Worm (Caenorhabditis elegans): ENCODE measurements around the gene pho-5.

Gene pho-5

ce11 chrIII:7253669-7254068, 32.0 kb downstream of the pho-5 start:
- no peak for TF ChIP-seq aly-2 (tag; optimal IDR thresholded peaks at IDR 0.05)
- TF ChIP-seq sdz-12 (GFP tag; optimal IDR thresholded peaks at IDR 0.05), result no peak
- no peak for TF ChIP-seq dmd-8 (GFP tag; IDR thresholded peaks at IDR 0.05)
- TF ChIP-seq fkh-10 (GFP tag; optimal IDR thresholded peaks at IDR 0.05), result peak; percentile 91
- TF ChIP-seq nhr-77 (tag; optimal IDR thresholded peaks at IDR 0.05), result no peak
- TF ChIP-seq ces-1 (GFP tag; optimal IDR thresholded peaks at IDR 0.05), result peak; percentile 80
- TF ChIP-seq unc-130 (GFP tag; optimal IDR thresholded peaks at IDR 0.05), result no peak
- TF ChIP-seq dmd-9 (GFP tag; IDR thresholded peaks at IDR 0.05), result no peak

- TF ChIP-seq unc-62 (GFP tag; optimal IDR thresholded peaks at IDR 0.05 in 1 of 2) (peak in 1 of 2 experiments; percentile 44), unc-62 (tag; optimal IDR thresholded peaks at IDR 0.05) (no peak), ceh-44 (GFP tag; IDR thresholded peaks at IDR 0.05) (no peak), zfp-2 (tag; optimal IDR thresholded peaks at IDR 0.05) (no peak), D1046.2 (GFP tag; IDR thresholded peaks at IDR 0.05) (no peak)
Measured at ce11 chrIII:7247740-7248139, 37.9 kb downstream of the pho-5 start, which contains the start of gene zmp-6. TSS of gene zmp-6 (minus strand) at chrIII:7247840.

DNA sequence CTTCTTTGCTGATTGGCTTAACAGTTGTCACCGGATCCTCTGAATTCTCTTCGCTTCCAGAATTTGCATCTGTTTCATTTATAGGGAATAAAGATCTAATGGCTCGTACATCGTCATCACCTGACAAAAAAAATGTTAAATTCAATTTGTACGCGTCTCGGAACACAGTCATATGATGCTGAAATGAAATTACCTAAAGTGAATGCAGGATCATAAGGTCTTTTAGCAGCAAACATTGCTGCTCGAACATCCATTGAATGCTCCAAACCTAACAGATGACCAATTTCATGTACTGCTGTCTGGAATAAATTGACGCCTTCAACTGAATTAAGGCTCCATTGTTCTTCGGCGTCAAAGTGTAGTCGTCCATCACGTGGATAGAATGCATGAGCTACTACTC, 39.3 kb downstream of the pho-5 start:
- TF ChIP-seq vab-7 (GFP tag; IDR thresholded peaks at IDR 0.05) (no peak), ces-1 (GFP tag; optimal IDR thresholded peaks at IDR 0.05) (peak; percentile 59), Y75B8A.6 (GFP tag; IDR thresholded peaks at IDR 0.05) (no peak), T26A8.4 (GFP tag; IDR thresholded peaks at IDR 0.05) (no peak), ceh-28 (tag; optimal IDR thresholded peaks at IDR 0.05) (no peak), nhr-102 (tag; optimal IDR thresholded peaks at IDR 0.05) (no peak), fkh-10 (GFP tag; optimal IDR thresholded peaks at IDR 0.05) (peak; percentile 64)

DNA sequence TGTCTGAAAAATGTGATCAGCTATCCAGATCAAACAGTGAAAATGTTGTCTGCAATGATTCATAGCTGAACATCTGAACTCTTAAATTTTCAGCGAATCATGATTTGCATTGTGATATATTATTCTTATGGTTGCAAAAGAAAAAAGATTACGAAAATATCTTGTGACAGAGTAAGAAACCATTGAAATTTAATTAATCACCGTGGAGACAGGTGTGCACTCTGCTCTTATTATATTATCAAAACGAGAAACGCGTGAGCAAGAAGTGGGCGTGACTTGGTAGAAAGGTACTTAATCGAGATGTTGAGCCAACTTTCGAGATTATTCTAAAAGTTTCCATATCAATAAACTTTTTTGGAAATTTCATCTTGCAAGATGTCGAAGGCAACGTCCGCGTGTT, 42.7 kb downstream of the pho-5 start, which contains the start of gene osm-10:
Gene osm-10, plus strand, starts transcription at position 293 of the 400 bp plus-strand sequence.
- TF ChIP-seq ceh-32 (tag; optimal IDR thresholded peaks at IDR 0.05; ENCODE audit: poor library complexity), result no peak
- TF ChIP-seq aha-1 (tag), result peak; percentile 52

ce11 chrIII:7241065-7241464, 44.6 kb downstream of the pho-5 start, which contains the start of gene ztf-31:
TSS of gene ztf-31 (plus strand) at chrIII:7241365.
- TF ChIP-seq T20F7.1 (GFP tag; optimal IDR thresholded peaks at IDR 0.05) (no peak), zfp-3 (GFP tag; conservative IDR thresholded peaks at IDR 0.05) (no peak)

ce11 chrIII:7239416-7239815, 46.3 kb downstream of the pho-5 start:
- TF ChIP-seq unc-62 (GFP tag; optimal IDR thresholded peaks at IDR 0.05 in 1 of 2) (peak in 1 of 2 experiments; percentile 90), unc-62 (tag; optimal IDR thresholded peaks at IDR 0.05) (no peak), vab-7 (GFP tag; IDR thresholded peaks at IDR 0.05) (no peak), arid-1 (GFP tag; conservative IDR thresholded peaks at IDR 0.05) (no peak)

- peak; percentile 46 for TF ChIP-seq zip-2 (tag; optimal IDR thresholded peaks at IDR 0.05)
- no peak for TF ChIP-seq nhr-28 (tag; optimal IDR thresholded peaks at IDR 0.05)
Measured at ce11 chrIII:7238727-7239126, 47.0 kb downstream of the pho-5 start, which contains the start of gene pars-1. TSS of gene pars-1 (plus strand) at chrIII:7239027.

DNA sequence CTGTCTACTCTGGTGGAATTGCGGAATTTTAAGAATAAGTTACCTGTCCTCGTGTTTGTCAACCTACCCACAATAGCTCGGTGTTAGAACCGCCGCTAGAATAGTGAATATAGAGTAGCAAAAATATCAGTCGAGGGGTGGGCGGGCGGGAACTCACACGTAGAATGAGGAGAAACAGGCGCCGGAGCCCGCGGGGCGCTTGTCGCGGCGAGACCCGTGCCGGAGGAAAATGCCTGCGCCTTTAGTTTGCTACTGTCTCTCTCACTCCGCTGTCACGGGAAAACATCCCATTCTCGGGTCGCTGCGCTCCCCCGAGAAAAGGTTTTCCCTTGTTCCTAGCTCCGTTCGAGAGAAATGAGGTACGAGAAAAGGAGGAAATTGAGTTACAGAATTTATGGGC, 50.0 kb downstream of the pho-5 start:
- TF ChIP-seq set-16 (GFP tag; IDR thresholded peaks at IDR 0.05), result peak; percentile 85

ce11 chrIII:7234148-7234547, 51.5 kb downstream of the pho-5 start, which contains the start of gene ndus-8:
TSS of gene ndus-8 (minus strand) at chrIII:7234202.
- peak; percentile 62 for TF ChIP-seq dve-1 (tag; optimal IDR thresholded peaks at IDR 0.05; ENCODE audit: insufficient read depth)
- TF ChIP-seq nhr-77 (tag; optimal IDR thresholded peaks at IDR 0.05), result peak; percentile 5
- no peak for TF ChIP-seq unc-130 (GFP tag; optimal IDR thresholded peaks at IDR 0.05)
- no peak for TF ChIP-seq zip-2 (tag; optimal IDR thresholded peaks at IDR 0.05)
- TF ChIP-seq R02D3.7 (tag; optimal IDR thresholded peaks at IDR 0.05), result no peak
- no peak for TF ChIP-seq tra-1 (GFP tag; IDR thresholded peaks at IDR 0.05)
- TF ChIP-seq daf-16 (GFP tag; optimal IDR thresholded peaks at IDR 0.05), result no peak
- peak; percentile 40 for TF ChIP-seq daf-16 (tag; optimal IDR thresholded peaks at IDR 0.05)
- peak; percentile 51 for TF ChIP-seq aha-1 (tag)
- TF ChIP-seq lin-38 (GFP tag; IDR thresholded peaks at IDR 0.05), result peak; percentile 60
- TF ChIP-seq hlh-30 (tag; optimal IDR thresholded peaks at IDR 0.05; ENCODE audit: insufficient read depth), result peak; percentile 35
- TF ChIP-seq dpl-1 (GFP tag; optimal IDR thresholded peaks at IDR 0.05), result peak; percentile 78
- no peak for TF ChIP-seq pha-4 (GFP tag; IDR thresholded peaks at IDR 0.05)
- TF ChIP-seq pha-4 (tag; optimal IDR thresholded peaks at IDR 0.05), result peak; percentile 43
- TF ChIP-seq mep-1 (tag; optimal IDR thresholded peaks at IDR 0.05), result peak; percentile 62

Measured in whole organism, L4 larva.